Worm (Caenorhabditis elegans): ENCODE measurements around the gene C46C2.7.

DNA sequence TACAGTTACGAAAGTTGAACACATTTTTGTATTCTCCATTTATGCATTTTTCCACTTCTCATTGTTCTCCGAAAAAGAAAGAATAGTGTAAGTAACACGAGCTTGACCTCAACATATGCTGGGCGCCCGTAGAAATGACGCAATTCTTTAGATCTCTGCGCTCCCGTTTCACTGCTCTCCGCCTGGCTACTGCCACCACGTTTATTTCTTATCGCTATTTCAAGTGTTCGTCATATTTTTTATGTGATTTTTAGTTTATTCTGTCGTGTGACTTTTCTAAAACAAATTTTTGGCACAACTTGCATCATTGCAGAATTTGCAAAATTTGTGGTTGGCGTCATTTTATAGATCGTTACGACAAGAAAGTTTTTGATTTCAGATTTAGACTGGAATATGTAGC is 22.3 kb downstream of the C46C2.7 start:
- TF ChIP-seq dao-5 (tag; optimal IDR thresholded peaks at IDR 0.05) (no peak), him-1 (tag; optimal IDR thresholded peaks at IDR 0.05) (no peak)

Measured in whole organism, L4/young adult.